In genomic region chr2L:13176701-13177249, dm6 we compare ENCODE assay signal across 1 fruit fly cellular context.
TF ChIP-seq lines count a peak whose summit lies in the region.

Sfmbt (minus strand) TSS chr2L:13176785.
CG5439 (plus strand) TSS chr2L:13177150.

TF ChIP-seq in whole organism, embryonic, 481 proteins besides CTCF, POLR2A, EP300 and RAD21 (continued from another document and continues in another):
- peak; percentile 62; the same call in 2 of the 3 replicates for TF ChIP-seq HLH4C (GFP tag; IDR thresholded peaks at IDR 0.05; lab: Robert Waterston, UW; ENCODE audit: partially characterized antibody)
- TF ChIP-seq CG12155 (GFP tag; optimal IDR thresholded peaks at IDR 0.05; lab: Kevin White, UChicago): peak; percentile 81
- TF ChIP-seq esg (GFP tag; conservative IDR thresholded peaks at IDR 0.05; lab: Robert Waterston, UW): peak; percentile 70
- TF ChIP-seq Chrac-16 (GFP tag; optimal IDR thresholded peaks at IDR 0.05; lab: Kevin White, UChicago): peak; percentile 76
- no peak for TF ChIP-seq caup (GFP tag; optimal IDR thresholded peaks at IDR 0.05; lab: Kevin White, UChicago; ENCODE audit: severe bottlenecking)
- TF ChIP-seq CG31365 (tag; optimal IDR thresholded peaks at IDR 0.05; lab: Kevin White, UChicago): no peak
- TF ChIP-seq CG12659 (GFP tag; optimal IDR thresholded peaks at IDR 0.05; lab: Kevin White, UChicago): peak; percentile 94
- peak; percentile 75 for TF ChIP-seq maf-S (GFP tag; optimal IDR thresholded peaks at IDR 0.05; lab: Kevin White, UChicago)
- TF ChIP-seq HmgD (GFP tag; optimal IDR thresholded peaks at IDR 0.05; lab: Kevin White, UChicago): peak; percentile 89
- TF ChIP-seq Dll (GFP tag; IDR thresholded peaks at IDR 0.05; lab: Robert Waterston, UW; ENCODE audit: partially characterized antibody): peak; percentile 64; the same call in 3 of the 4 replicates
- peak; percentile 88 for TF ChIP-seq CG4617 (GFP tag; optimal IDR thresholded peaks at IDR 0.05; lab: Kevin White, UChicago; ENCODE audit: borderline replicate concordance)
- TF ChIP-seq scrt (GFP tag; optimal IDR thresholded peaks at IDR 0.05; lab: Kevin White, UChicago): no peak
- TF ChIP-seq CG9727 (GFP tag; optimal IDR thresholded peaks at IDR 0.05; lab: Kevin White, UChicago): peak; percentile 79
- TF ChIP-seq knrl (GFP tag; IDR thresholded peaks at IDR 0.05; lab: Robert Waterston, UW; ENCODE audit: partially characterized antibody): peak; percentile 62
- no peak for TF ChIP-seq CG32767 (GFP tag; IDR thresholded peaks at IDR 0.05; lab: Robert Waterston, UW)
- TF ChIP-seq ssp (GFP tag; IDR thresholded peaks at IDR 0.05; lab: Robert Waterston, UW): peak; percentile 72
- peak; percentile 59 for TF ChIP-seq fd3F (GFP tag; optimal IDR thresholded peaks at IDR 0.05; lab: Kevin White, UChicago)
- TF ChIP-seq CG32772 (GFP tag; IDR thresholded peaks at IDR 0.05; lab: Robert Waterston, UW): peak; percentile 52
- no peak for TF ChIP-seq run (tag; optimal IDR thresholded peaks at IDR 0.05; lab: Kevin White, UChicago)
- TF ChIP-seq oc (tag; optimal IDR thresholded peaks at IDR 0.05; lab: Kevin White, UChicago): no peak
- no peak for TF ChIP-seq pita (GFP tag; optimal IDR thresholded peaks at IDR 0.05; lab: Kevin White, UChicago)
- peak; percentile 68; the same call in 1 of the 2 replicates for TF ChIP-seq CG14014 (GFP tag; IDR thresholded peaks at IDR 0.05; lab: Robert Waterston, UW)
- no peak for TF ChIP-seq CG2129 (GFP tag; IDR thresholded peaks at IDR 0.05; lab: Robert Waterston, UW; ENCODE audit: partially characterized antibody)
- peak in 1 of 3 experiments; percentile 30 for TF ChIP-seq Stat92E (GFP tag; optimal IDR thresholded peaks at IDR 0.05; lab: Kevin White, UChicago)
- no peak for TF ChIP-seq Hmr (GFP tag; optimal IDR thresholded peaks at IDR 0.05; lab: Kevin White, UChicago)
- no peak for TF ChIP-seq Doc2 (GFP tag; IDR thresholded peaks at IDR 0.05; lab: Robert Waterston, UW)
- peak; percentile 69 for TF ChIP-seq CG16863 (GFP tag; optimal IDR thresholded peaks at IDR 0.05; lab: Kevin White, UChicago)
- TF ChIP-seq Meics (GFP tag; optimal IDR thresholded peaks at IDR 0.05; lab: Kevin White, UChicago): peak; percentile 69
- peak; percentile 77 for TF ChIP-seq Rfx (GFP tag; IDR thresholded peaks at IDR 0.05; lab: Robert Waterston, UW)
- peak; percentile 96 for TF ChIP-seq Sin3A (optimal IDR thresholded peaks at IDR 0.05; lab: Kevin White, UChicago)
- TF ChIP-seq sima (GFP tag; optimal IDR thresholded peaks at IDR 0.05; lab: Kevin White, UChicago): no peak
- TF ChIP-seq wdn (GFP tag; IDR thresholded peaks at IDR 0.05; lab: Robert Waterston, UW): 0 out of 2 replicates have a peak, but pooled peaks have one; percentile 38
- peak; percentile 69 for TF ChIP-seq CG16815 (GFP tag; optimal IDR thresholded peaks at IDR 0.05; lab: Kevin White, UChicago)
- TF ChIP-seq ttk (GFP tag; IDR thresholded peaks at IDR 0.05; lab: Robert Waterston, UW): peak; percentile 30; the same call in 1 of the 2 replicates
- peak; percentile 29 for TF ChIP-seq crc (GFP tag; optimal IDR thresholded peaks at IDR 0.05; lab: Kevin White, UChicago)
- TF ChIP-seq Gug (GFP tag; IDR thresholded peaks at IDR 0.05; lab: Robert Waterston, UW): peak; percentile 88
- no peak for TF ChIP-seq sd (tag; optimal IDR thresholded peaks at IDR 0.05; lab: Kevin White, UChicago)
- peak; percentile 97 for TF ChIP-seq sens (GFP tag; lab: Kevin White, UChicago)
- TF ChIP-seq Optix (GFP tag; IDR thresholded peaks at IDR 0.05; lab: Robert Waterston, UW): 0 out of 3 replicates have a peak, but pooled peaks have one; percentile 26
- TF ChIP-seq grau (tag; optimal IDR thresholded peaks at IDR 0.05; lab: Kevin White, UChicago): peak; percentile 79
- TF ChIP-seq corto (GFP tag; optimal IDR thresholded peaks at IDR 0.05; lab: Kevin White, UChicago): peak; percentile 29
- TF ChIP-seq ato (GFP tag; IDR thresholded peaks at IDR 0.05; lab: Robert Waterston, UW; ENCODE audit: partially characterized antibody): peak; percentile 43
- peak; percentile 76 for TF ChIP-seq CG9215 (GFP tag; IDR thresholded peaks at IDR 0.05; lab: Robert Waterston, UW)
- peak; percentile 83 for TF ChIP-seq Hsf (GFP tag; optimal IDR thresholded peaks at IDR 0.05; lab: Kevin White, UChicago)
- peak; percentile 82 for TF ChIP-seq Max (GFP tag; optimal IDR thresholded peaks at IDR 0.05; lab: Kevin White, UChicago)
- TF ChIP-seq CG33213 (GFP tag; optimal IDR thresholded peaks at IDR 0.05; lab: Kevin White, UChicago): peak; percentile 40
- TF ChIP-seq dan (GFP tag; IDR thresholded peaks at IDR 0.05; lab: Robert Waterston, UW): no peak
- TF ChIP-seq Dp (GFP tag; optimal IDR thresholded peaks at IDR 0.05; lab: Kevin White, UChicago): peak; percentile 48
- peak in 1 of 3 experiments; percentile 70 for TF ChIP-seq lola (GFP tag; optimal IDR thresholded peaks at IDR 0.05; lab: Kevin White, UChicago)
- no peak for TF ChIP-seq NC2α (GFP tag; optimal IDR thresholded peaks at IDR 0.05; lab: Kevin White, UChicago)
- TF ChIP-seq Neu2 (GFP tag; optimal IDR thresholded peaks at IDR 0.05; lab: Kevin White, UChicago; ENCODE audit: borderline replicate concordance): no peak
- TF ChIP-seq exex (tag; optimal IDR thresholded peaks at IDR 0.05; lab: Kevin White, UChicago): no peak
- TF ChIP-seq CG10274 (GFP tag; optimal IDR thresholded peaks at IDR 0.05; lab: Kevin White, UChicago): peak; percentile 36
- no peak for TF ChIP-seq CG10543 (GFP tag; optimal IDR thresholded peaks at IDR 0.05; lab: Kevin White, UChicago)
- TF ChIP-seq NFAT (GFP tag; IDR thresholded peaks at IDR 0.05; lab: Robert Waterston, UW): peak; percentile 73
- no peak for TF ChIP-seq CG14050 (GFP tag; IDR thresholded peaks at IDR 0.05; lab: Robert Waterston, UW)
- peak; percentile 44 for TF ChIP-seq Bgb (GFP tag; IDR thresholded peaks at IDR 0.05; lab: Robert Waterston, UW; ENCODE audit: partially characterized antibody)
- TF ChIP-seq cg (GFP tag; optimal IDR thresholded peaks at IDR 0.05; lab: Kevin White, UChicago): no peak
- TF ChIP-seq slp2 (GFP tag; optimal IDR thresholded peaks at IDR 0.05; lab: Kevin White, UChicago): peak; percentile 73
- TF ChIP-seq Atf-2 (GFP tag; optimal IDR thresholded peaks at IDR 0.05; lab: Kevin White, UChicago): peak; percentile 66
- peak; percentile 72 for TF ChIP-seq CG8944 (GFP tag; optimal IDR thresholded peaks at IDR 0.05; lab: Kevin White, UChicago)
- TF ChIP-seq CG10267 (tag; optimal IDR thresholded peaks at IDR 0.05; lab: Kevin White, UChicago): peak; percentile 97
- TF ChIP-seq CG8388 (GFP tag; optimal IDR thresholded peaks at IDR 0.05; lab: Kevin White, UChicago): peak; percentile 65
- peak in 1 of 2 experiments; percentile 69 for TF ChIP-seq crp (GFP tag; optimal IDR thresholded peaks at IDR 0.05; lab: Kevin White, UChicago)
- TF ChIP-seq usp (GFP tag; optimal IDR thresholded peaks at IDR 0.05; lab: Kevin White, UChicago): no peak
- TF ChIP-seq Dip2 (GFP tag; IDR thresholded peaks at IDR 0.05; lab: Robert Waterston, UW): no peak
- TF ChIP-seq stwl (tag; optimal IDR thresholded peaks at IDR 0.05; lab: Kevin White, UChicago): peak; percentile 91
- TF ChIP-seq CG3847 (GFP tag; IDR thresholded peaks at IDR 0.05; lab: Robert Waterston, UW): peak; percentile 81
- peak; percentile 64 for TF ChIP-seq trh (GFP tag; optimal IDR thresholded peaks at IDR 0.05; lab: Kevin White, UChicago)
- TF ChIP-seq ash1 (GFP tag; optimal IDR thresholded peaks at IDR 0.05; lab: Kevin White, UChicago): no peak
- TF ChIP-seq hb (GFP tag; IDR thresholded peaks at IDR 0.05; lab: Robert Waterston, UW; ENCODE audit: partially characterized antibody): no peak
- TF ChIP-seq MTF-1 (GFP tag; optimal IDR thresholded peaks at IDR 0.05; lab: Kevin White, UChicago; ENCODE audit: borderline replicate concordance): no peak
- peak; percentile 80 for TF ChIP-seq CG9817 (tag; optimal IDR thresholded peaks at IDR 0.05; lab: Kevin White, UChicago)
- TF ChIP-seq tll (GFP tag; optimal IDR thresholded peaks at IDR 0.05; lab: Kevin White, UChicago): peak; percentile 59 to 80
- no peak for TF ChIP-seq gsb-n (tag; optimal IDR thresholded peaks at IDR 0.05; lab: Kevin White, UChicago)
- TF ChIP-seq CG2199 (GFP tag; IDR thresholded peaks at IDR 0.05; lab: Robert Waterston, UW): no peak
- TF ChIP-seq E2f1 (GFP tag; IDR thresholded peaks at IDR 0.05; lab: Robert Waterston, UW): peak; percentile 61
- peak; percentile 68 for TF ChIP-seq Ssrp (tag; optimal IDR thresholded peaks at IDR 0.05; lab: Kevin White, UChicago)
- TF ChIP-seq YL-1 (GFP tag; optimal IDR thresholded peaks at IDR 0.05; lab: Kevin White, UChicago): peak; percentile 94
- TF ChIP-seq B-H1 (GFP tag; IDR thresholded peaks at IDR 0.05; lab: Robert Waterston, UW): peak; percentile 32; the same call in 2 of the 3 replicates
- peak; percentile 59 for TF ChIP-seq ci (GFP tag; IDR thresholded peaks at IDR 0.05; lab: Robert Waterston, UW)
- TF ChIP-seq dati (GFP tag; IDR thresholded peaks at IDR 0.05; lab: Robert Waterston, UW): no peak
- peak; percentile 58 to 69 for TF ChIP-seq chif (GFP tag; optimal IDR thresholded peaks at IDR 0.05; lab: Kevin White, UChicago)
- TF ChIP-seq tup (GFP tag; optimal IDR thresholded peaks at IDR 0.05; lab: Kevin White, UChicago): peak; percentile 26
- peak; percentile 75; the same call in 2 of the 3 replicates for TF ChIP-seq tgo (GFP tag; IDR thresholded peaks at IDR 0.05; lab: Robert Waterston, UW)
- TF ChIP-seq Jarid2 (GFP tag; optimal IDR thresholded peaks at IDR 0.05; lab: Kevin White, UChicago): no peak
- TF ChIP-seq CG11093 (GFP tag; IDR thresholded peaks at IDR 0.05; lab: Robert Waterston, UW): peak; percentile 43; the same call in 1 of the 3 replicates
- peak; percentile 77 for TF ChIP-seq sisA (GFP tag; IDR thresholded peaks at IDR 0.05; lab: Robert Waterston, UW)
- peak; percentile 60 for TF ChIP-seq luna (GFP tag; optimal IDR thresholded peaks at IDR 0.05; lab: Kevin White, UChicago)
- peak; percentile 52 for TF ChIP-seq CG31388 (GFP tag; optimal IDR thresholded peaks at IDR 0.05; lab: Kevin White, UChicago)
- no peak for TF ChIP-seq PHDP (tag; optimal IDR thresholded peaks at IDR 0.05; lab: Kevin White, UChicago)
- TF ChIP-seq nerfin-2 (GFP tag; IDR thresholded peaks at IDR 0.05; lab: Robert Waterston, UW; ENCODE audit: partially characterized antibody): peak; percentile 56; the same call in 1 of the 2 replicates
- peak; percentile 68 for TF ChIP-seq CG4328 (GFP tag; optimal IDR thresholded peaks at IDR 0.05; lab: Kevin White, UChicago)
- TF ChIP-seq amos (GFP tag; IDR thresholded peaks at IDR 0.05; lab: Robert Waterston, UW; ENCODE audit: partially characterized antibody): peak; percentile 53
- TF ChIP-seq CG7928 (GFP tag; optimal IDR thresholded peaks at IDR 0.05; lab: Kevin White, UChicago): peak; percentile 100
- peak; percentile 25; the same call in 1 of the 3 replicates for TF ChIP-seq H15 (GFP tag; IDR thresholded peaks at IDR 0.05; lab: Robert Waterston, UW)
- TF ChIP-seq mam (GFP tag; optimal IDR thresholded peaks at IDR 0.05; lab: Kevin White, UChicago): peak; percentile 86
- TF ChIP-seq CG6791 (GFP tag; IDR thresholded peaks at IDR 0.05; lab: Robert Waterston, UW; ENCODE audit: partially characterized antibody): 0 out of 3 replicates have a peak, but pooled peaks have one; percentile 35
- peak; percentile 33 for TF ChIP-seq Hmx (GFP tag; optimal IDR thresholded peaks at IDR 0.05; lab: Kevin White, UChicago)
- no peak for TF ChIP-seq D19A (tag; optimal IDR thresholded peaks at IDR 0.05; lab: Kevin White, UChicago)
- TF ChIP-seq da (GFP tag; optimal IDR thresholded peaks at IDR 0.05; lab: Kevin White, UChicago): peak; percentile 56
- TF ChIP-seq phol (tag; optimal IDR thresholded peaks at IDR 0.05; lab: Kevin White, UChicago): peak; percentile 84
- TF ChIP-seq CG8290 (GFP tag; optimal IDR thresholded peaks at IDR 0.05; lab: Kevin White, UChicago): peak; percentile 75
- peak in 1 of 2 experiments; percentile 58 for TF ChIP-seq CG8290 (tag; optimal IDR thresholded peaks at IDR 0.05; lab: Kevin White, UChicago)
- peak; percentile 22; the same call in 1 of the 2 replicates for TF ChIP-seq GATAe (GFP tag; conservative IDR thresholded peaks at IDR 0.05; lab: Robert Waterston, UW)
- peak; percentile 6 for TF ChIP-seq CG12299 (tag; optimal IDR thresholded peaks at IDR 0.05; lab: Kevin White, UChicago)
- TF ChIP-seq H2.0 (GFP tag; IDR thresholded peaks at IDR 0.05; lab: Robert Waterston, UW): peak; percentile 38
- peak; percentile 16 for TF ChIP-seq HLHmδ (GFP tag; optimal IDR thresholded peaks at IDR 0.05; lab: Kevin White, UChicago)
- peak; percentile 88 for TF ChIP-seq pho (GFP tag; optimal IDR thresholded peaks at IDR 0.05; lab: Kevin White, UChicago)
- TF ChIP-seq dm (GFP tag; optimal IDR thresholded peaks at IDR 0.05; lab: Kevin White, UChicago): peak; percentile 65
- no peak for TF ChIP-seq CG4730 (GFP tag; IDR thresholded peaks at IDR 0.05; lab: Robert Waterston, UW)
- TF ChIP-seq Lpt (GFP tag; optimal IDR thresholded peaks at IDR 0.05; lab: Kevin White, UChicago): no peak
- TF ChIP-seq CG18764 (GFP tag; optimal IDR thresholded peaks at IDR 0.05; lab: Kevin White, UChicago): peak; percentile 46
- no peak for TF ChIP-seq CG1832 (GFP tag; optimal IDR thresholded peaks at IDR 0.05; lab: Kevin White, UChicago)
- TF ChIP-seq CG7963 (GFP tag; IDR thresholded peaks at IDR 0.05; lab: Robert Waterston, UW; ENCODE audit: partially characterized antibody): no peak
- TF ChIP-seq fu2 (GFP tag; optimal IDR thresholded peaks at IDR 0.05; lab: Kevin White, UChicago): peak; percentile 88
- TF ChIP-seq CG15514 (GFP tag; optimal IDR thresholded peaks at IDR 0.05; lab: Kevin White, UChicago): peak; percentile 62
- TF ChIP-seq Hey (tag; optimal IDR thresholded peaks at IDR 0.05; lab: Kevin White, UChicago): no peak
- TF ChIP-seq eyg (GFP tag; optimal IDR thresholded peaks at IDR 0.05; lab: Kevin White, UChicago): peak; percentile 51
- TF ChIP-seq CG30431 (GFP tag; optimal IDR thresholded peaks at IDR 0.05; lab: Kevin White, UChicago): peak; percentile 58
- TF ChIP-seq CG11560 (tag; IDR thresholded peaks at IDR 0.05; lab: Robert Waterston, UW): peak; percentile 65; the same call in 2 of the 3 replicates
- peak; percentile 49; the same call in 1 of the 2 replicates for TF ChIP-seq CG42726 (GFP tag; IDR thresholded peaks at IDR 0.05; lab: Robert Waterston, UW; ENCODE audit: partially characterized antibody)
- no peak for TF ChIP-seq ara (GFP tag; IDR thresholded peaks at IDR 0.05; lab: Robert Waterston, UW)
- peak; percentile 17 for TF ChIP-seq ac (GFP tag; optimal IDR thresholded peaks at IDR 0.05; lab: Kevin White, UChicago)
- peak; percentile 60 for TF ChIP-seq nerfin-1 (tag; optimal IDR thresholded peaks at IDR 0.05; lab: Kevin White, UChicago)
- no peak for TF ChIP-seq Eip74EF (GFP tag; optimal IDR thresholded peaks at IDR 0.05; lab: Kevin White, UChicago)
- TF ChIP-seq CG9797 (GFP tag; optimal IDR thresholded peaks at IDR 0.05; lab: Kevin White, UChicago): peak; percentile 55
